Fruit fly (Drosophila melanogaster) whole organism, prepupa: ENCODE measurements around the gene RpL36A.

Experiments used
- Blimp-1 ChIP-seq: fragments of 200-800 bp; sonication (Bioruptor generic); optimal IDR thresholded peaks from 3 replicates; lab custom pipeline; 2017; ENCODE audit warnings: missing biosample characterization, missing genetic modification characterization, mild to moderate bottlenecking, moderate library complexity, missing genetic modification reagents
- CG11902 ChIP-seq: fragments of 200-800 bp; sonication (Bioruptor generic); optimal IDR thresholded peaks from 3 replicates; lab custom pipeline; 2016; ENCODE audit warnings: missing biosample characterization, missing genetic modification characterization
- CG15336 ChIP-seq: fragments of 200-800 bp; sonication (Bioruptor generic); IDR thresholded peaks from 2 replicates; pipeline ENCODE4 v1.3.6; 2022; ENCODE audit warnings: missing biosample characterization, missing genetic modification characterization
- CG1621 ChIP-seq: fragments of 200-800 bp; sonication (Bioruptor generic); optimal IDR thresholded peaks from 3 replicates; lab custom pipeline; 2018; ENCODE audit warnings: missing biosample characterization, mild to moderate bottlenecking, missing genetic modification characterization
- CG16779 ChIP-seq: fragments of 200-800 bp; sonication (Bioruptor generic); optimal IDR thresholded peaks from 3 replicates; lab custom pipeline; 2017; ENCODE audit warnings: missing biosample characterization, mild to moderate bottlenecking, missing genetic modification characterization
- CG3032 ChIP-seq: fragments of 200-800 bp; optimal IDR thresholded peaks from 2 replicates; lab custom pipeline; 2019; ENCODE audit warnings: missing biosample characterization, mild to moderate bottlenecking, missing genetic modification characterization, moderate library complexity
- CG31627 ChIP-seq: fragments of 200-800 bp; sonication (Bioruptor generic); optimal IDR thresholded peaks from 3 replicates; lab custom pipeline; 2016; ENCODE audit warnings: missing biosample characterization, missing genetic modification characterization
- CG32006 ChIP-seq: fragments of 200-800 bp; sonication (Bioruptor generic); optimal IDR thresholded peaks from 3 replicates; lab custom pipeline; 2017; ENCODE audit warnings: missing biosample characterization, mild to moderate bottlenecking, missing genetic modification characterization
- CG34406 ChIP-seq: fragments of 200-800 bp; sonication (Bioruptor generic); optimal IDR thresholded peaks from 3 replicates; lab custom pipeline; 2016; ENCODE audit warnings: missing biosample characterization, missing genetic modification characterization
- CG3919 ChIP-seq: fragments of 200-800 bp; sonication (Bioruptor generic); optimal IDR thresholded peaks from 3 replicates; lab custom pipeline; 2016; ENCODE audit warnings: missing biosample characterization, missing genetic modification characterization
- CG4318 ChIP-seq: fragments of 200-800 bp; sonication (Bioruptor generic); optimal IDR thresholded peaks from 3 replicates; lab custom pipeline; 2017; ENCODE audit warnings: missing biosample characterization, mild to moderate bottlenecking, missing genetic modification characterization
- CG6163 ChIP-seq: fragments of 200-800 bp; sonication (Bioruptor generic); IDR thresholded peaks from 3 replicates; pipeline ENCODE4 v1.3.6; 2022; ENCODE audit warnings: missing biosample characterization, missing genetic modification characterization
- CG6276 ChIP-seq: fragments of 200-800 bp; sonication (Bioruptor generic); optimal IDR thresholded peaks from 2 replicates; lab custom pipeline; 2017; ENCODE audit warnings: missing biosample characterization, mild to moderate bottlenecking, missing genetic modification characterization
- CG6808 ChIP-seq: fragments of 200-800 bp; sonication (Bioruptor generic); optimal IDR thresholded peaks from 3 replicates; lab custom pipeline; 2017; ENCODE audit warnings: missing biosample characterization, missing genetic modification characterization, mild to moderate bottlenecking, moderate library complexity, missing genetic modification reagents
- CG6854 ChIP-seq: fragments of 200-800 bp; sonication (Bioruptor generic); optimal IDR thresholded peaks from 2 replicates; lab custom pipeline; 2017; ENCODE audit warnings: missing biosample characterization, mild to moderate bottlenecking, missing genetic modification characterization
- CG8119 ChIP-seq: fragments of 200-800 bp; sonication (Bioruptor generic); IDR thresholded peaks from 3 replicates; pipeline ENCODE4 v1.3.6; 2022; ENCODE audit warnings: missing biosample characterization, missing genetic modification characterization
- CG8319 ChIP-seq: fragments of 200-800 bp; sonication (Bioruptor generic); optimal IDR thresholded peaks from 3 replicates; lab custom pipeline; 2016; ENCODE audit warnings: missing biosample characterization, missing genetic modification characterization
- CG9139 ChIP-seq: fragments of 200-800 bp; sonication (Bioruptor generic); optimal IDR thresholded peaks from 3 replicates; lab custom pipeline; 2017; ENCODE audit warnings: missing biosample characterization, mild to moderate bottlenecking, missing genetic modification characterization
- Eip78C ChIP-seq: fragments of 200-800 bp; sonication (Bioruptor generic); peaks from one replicate; lab custom pipeline; 2016; ENCODE audit warnings: missing biosample characterization, missing genetic modification characterization
- Eip93F ChIP-seq: fragments of 200-800 bp; sonication (Bioruptor generic); optimal IDR thresholded peaks from 2 replicates; lab custom pipeline; 2016; ENCODE audit warnings: missing biosample characterization, mild to moderate bottlenecking, missing genetic modification characterization
- Ets21C ChIP-seq: fragments of 200-800 bp; sonication (Bioruptor generic); optimal IDR thresholded peaks from 3 replicates; lab custom pipeline; 2016; ENCODE audit warnings: missing biosample characterization, missing genetic modification characterization
- Ets96B ChIP-seq: fragments of 200-800 bp; optimal IDR thresholded peaks from 2 replicates; lab custom pipeline; 2019; ENCODE audit warnings: missing biosample characterization, mild to moderate bottlenecking, missing genetic modification characterization, moderate library complexity
- Gug ChIP-seq: fragments of 200-800 bp; sonication (Bioruptor generic); IDR thresholded peaks from 2 replicates; pipeline ENCODE4 v1.3.6; 2022; ENCODE audit warnings: missing biosample characterization, missing genetic modification characterization
- Hr38 ChIP-seq: sonication (Bioruptor generic); optimal IDR thresholded peaks from 2 replicates; lab custom pipeline; 2016; ENCODE audit warnings: missing biosample characterization, missing genetic modification characterization
- Hr39 ChIP-seq: fragments of 200-800 bp; sonication (Bioruptor generic); optimal IDR thresholded peaks from 2 replicates; lab custom pipeline; 2016; ENCODE audit warnings: missing biosample characterization, missing genetic modification characterization
- Hr4 ChIP-seq: fragments of 200-800 bp; sonication (Bioruptor generic); optimal IDR thresholded peaks from 3 replicates; lab custom pipeline; 2016; ENCODE audit warnings: missing biosample characterization, missing genetic modification characterization
- Lpt ChIP-seq: fragments of 200-800 bp; sonication (Bioruptor generic); optimal IDR thresholded peaks from 3 replicates; lab custom pipeline; 2016; ENCODE audit warnings: missing biosample characterization, missing genetic modification characterization
- Sox14 ChIP-seq: fragments of 200-800 bp; sonication (Bioruptor generic); optimal IDR thresholded peaks from 3 replicates; lab custom pipeline; 2016; ENCODE audit warnings: missing biosample characterization, missing genetic modification characterization
- acj6 ChIP-seq: fragments of 200-800 bp; sonication (Bioruptor generic); optimal IDR thresholded peaks from 3 replicates; lab custom pipeline; 2016; ENCODE audit warnings: missing biosample characterization, missing genetic modification characterization
- cyc ChIP-seq: fragments of 200-800 bp; sonication (Bioruptor generic); optimal IDR thresholded peaks from 3 replicates; lab custom pipeline; 2016; ENCODE audit warnings: missing biosample characterization, missing genetic modification characterization
- dsx ChIP-seq: fragments of 200-800 bp; optimal IDR thresholded peaks from 3 replicates; lab custom pipeline; 2019; ENCODE audit warnings: missing biosample characterization, mild to moderate bottlenecking, missing genetic modification characterization, moderate library complexity; ENCODE audit not compliant: poor library complexity, severe bottlenecking
- eg ChIP-seq: fragments of 200-800 bp; sonication (Bioruptor generic); IDR thresholded peaks from 3 replicates; pipeline ENCODE4 v1.3.6; 2022; ENCODE audit warnings: missing biosample characterization, missing genetic modification characterization
- esn ChIP-seq: fragments of 200-800 bp; sonication (Bioruptor generic); optimal IDR thresholded peaks from 2 replicates; lab custom pipeline; 2016; ENCODE audit warnings: missing biosample characterization, mild to moderate bottlenecking, missing genetic modification characterization, moderate library complexity
- fd85E ChIP-seq: fragments of 200-800 bp; sonication (Bioruptor generic); optimal IDR thresholded peaks from 3 replicates; lab custom pipeline; 2016; ENCODE audit warnings: missing biosample characterization, missing genetic modification characterization
- fkh ChIP-seq: fragments of 200-800 bp; sonication (Bioruptor generic); optimal IDR thresholded peaks from 3 replicates; lab custom pipeline; 2017; ENCODE audit warnings: missing biosample characterization, mild to moderate bottlenecking, missing genetic modification characterization, moderate library complexity
- net ChIP-seq: fragments of 200-800 bp; sonication (Bioruptor generic); optimal IDR thresholded peaks from 3 replicates; lab custom pipeline; 2016; ENCODE audit warnings: missing biosample characterization, missing genetic modification characterization
- pdm3 ChIP-seq: fragments of 200-800 bp; sonication (Bioruptor generic); optimal IDR thresholded peaks from 3 replicates; lab custom pipeline; 2016; ENCODE audit warnings: missing biosample characterization, missing genetic modification characterization
- ss ChIP-seq, 2 experiments: fragments of 200-800 bp; sonication (Bioruptor generic); optimal IDR thresholded peaks; 2 replicates in 1 of 2; 3 replicates in 1 of 2; lab custom pipeline; 2017 to 2018; ENCODE audit warnings: mild to moderate bottlenecking in 2 of 2, missing biosample characterization in 2 of 2, missing genetic modification characterization in 2 of 2, moderate library complexity in 1 of 2
- svp ChIP-seq: fragments of 200-800 bp; sonication (Bioruptor generic); peaks from one replicate; lab custom pipeline; 2016; ENCODE audit warnings: missing biosample characterization, missing genetic modification characterization
- vri ChIP-seq: fragments of 200-800 bp; sonication (Bioruptor generic); optimal IDR thresholded peaks from 3 replicates; lab custom pipeline; 2016; ENCODE audit warnings: missing biosample characterization, mild to moderate bottlenecking, missing genetic modification characterization

RpL36A gene

dm6 chr2L:8024325-8024724 is 18.4 kb downstream of the RpL36A start:
- TF ChIP-seq svp (GFP tag; lab: Kevin White, UChicago), result no peak
- no peak for TF ChIP-seq Ets96B
- no peak for TF ChIP-seq fd85E (GFP tag; lab: Kevin White, UChicago)
- TF ChIP-seq net (GFP tag; lab: Kevin White, UChicago), result no peak
- no peak for TF ChIP-seq CG6808
- TF ChIP-seq CG8319, result no peak
- TF ChIP-seq cyc (GFP tag; lab: Kevin White, UChicago), result no peak
- TF ChIP-seq CG34406, result no peak
- no peak for TF ChIP-seq Hr38 (GFP tag; lab: Kevin White, UChicago)
- no peak for TF ChIP-seq CG6854 (GFP tag; lab: Kevin White, UChicago)
- TF ChIP-seq CG32006, result no peak
- TF ChIP-seq CG31627 (GFP tag; lab: Kevin White, UChicago), result no peak
- TF ChIP-seq CG11902 (GFP tag; lab: Kevin White, UChicago), result no peak

DNA sequence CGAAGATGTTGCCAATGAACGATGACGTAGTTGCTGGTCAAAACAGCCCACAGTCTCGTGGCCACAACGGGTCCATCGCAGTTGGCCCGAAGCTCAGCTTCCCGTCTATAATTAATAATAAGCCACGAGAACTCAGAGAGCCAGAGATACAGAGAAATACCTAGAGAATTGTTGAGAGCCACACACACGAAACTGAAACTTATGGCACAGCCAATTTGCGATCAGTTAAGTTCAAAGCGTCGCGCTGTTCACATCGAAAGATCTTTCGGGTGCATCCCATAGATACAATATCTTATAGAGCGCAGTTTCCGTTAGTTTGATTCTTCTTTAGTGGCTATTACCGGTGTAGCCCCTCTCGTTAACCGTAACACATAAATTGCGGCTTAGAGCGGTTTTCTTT is 30.2 kb downstream of the RpL36A start:
- TF ChIP-seq Eip78C (GFP tag; lab: Kevin White, UChicago) (peak; percentile 45), Lpt (GFP tag; lab: Kevin White, UChicago) (no peak)

DNA sequence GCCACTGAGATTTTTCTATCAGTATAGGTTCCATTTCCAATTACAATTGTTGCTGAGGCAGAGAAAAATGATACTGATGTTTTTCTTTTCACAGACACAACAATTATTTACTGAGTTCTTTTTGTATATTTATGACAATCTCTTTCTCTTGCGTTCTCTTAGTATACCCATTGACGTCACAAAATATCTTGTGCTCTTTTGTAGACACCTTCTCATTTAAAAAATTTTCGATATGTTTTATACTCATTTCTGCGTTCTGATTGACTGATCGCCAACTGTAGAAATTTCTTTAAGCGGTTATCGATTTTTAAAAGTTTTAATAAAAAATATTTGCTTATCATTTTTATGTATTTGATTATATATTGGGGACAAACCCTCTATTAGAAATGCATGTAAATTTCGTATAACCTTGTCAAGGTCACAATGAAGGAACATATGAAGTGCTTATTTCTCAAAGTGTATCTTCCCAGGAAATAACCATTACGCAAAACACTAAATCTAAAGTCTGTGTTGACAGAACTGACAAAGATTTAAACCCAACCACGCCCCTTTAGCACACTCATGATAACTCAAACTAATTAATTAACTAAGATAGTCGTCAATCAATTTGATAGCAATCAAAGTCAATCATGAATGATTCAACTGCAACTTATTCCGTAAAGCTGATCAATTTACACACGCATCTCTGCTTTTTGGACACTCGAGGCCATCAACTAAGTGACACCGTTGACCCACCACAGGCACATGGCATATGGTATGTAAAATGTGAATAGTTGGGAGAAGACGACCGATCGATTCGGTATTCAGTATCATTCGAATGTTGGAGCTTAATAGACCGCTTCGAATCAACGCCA is 31.9 kb downstream of the RpL36A start, which contains the start of the genes Glyat and Tg:
TSS of gene Glyat (minus strand) at position 51 of the 854 bp plus-strand sequence.
TSS of gene Tg (plus strand) at position 804 of the 854 bp plus-strand sequence.
- TF ChIP-seq Hr4, result no peak
- TF ChIP-seq Eip78C (GFP tag; lab: Kevin White, UChicago), result peak; percentile 14
- peak; percentile 23 for TF ChIP-seq fkh (GFP tag; lab: Kevin White, UChicago)
- peak; percentile 34; the same call in 1 of the 3 replicates for TF ChIP-seq eg (GFP tag; lab: Robert Waterston, UW)
- peak; percentile 5 for TF ChIP-seq dsx

DNA sequence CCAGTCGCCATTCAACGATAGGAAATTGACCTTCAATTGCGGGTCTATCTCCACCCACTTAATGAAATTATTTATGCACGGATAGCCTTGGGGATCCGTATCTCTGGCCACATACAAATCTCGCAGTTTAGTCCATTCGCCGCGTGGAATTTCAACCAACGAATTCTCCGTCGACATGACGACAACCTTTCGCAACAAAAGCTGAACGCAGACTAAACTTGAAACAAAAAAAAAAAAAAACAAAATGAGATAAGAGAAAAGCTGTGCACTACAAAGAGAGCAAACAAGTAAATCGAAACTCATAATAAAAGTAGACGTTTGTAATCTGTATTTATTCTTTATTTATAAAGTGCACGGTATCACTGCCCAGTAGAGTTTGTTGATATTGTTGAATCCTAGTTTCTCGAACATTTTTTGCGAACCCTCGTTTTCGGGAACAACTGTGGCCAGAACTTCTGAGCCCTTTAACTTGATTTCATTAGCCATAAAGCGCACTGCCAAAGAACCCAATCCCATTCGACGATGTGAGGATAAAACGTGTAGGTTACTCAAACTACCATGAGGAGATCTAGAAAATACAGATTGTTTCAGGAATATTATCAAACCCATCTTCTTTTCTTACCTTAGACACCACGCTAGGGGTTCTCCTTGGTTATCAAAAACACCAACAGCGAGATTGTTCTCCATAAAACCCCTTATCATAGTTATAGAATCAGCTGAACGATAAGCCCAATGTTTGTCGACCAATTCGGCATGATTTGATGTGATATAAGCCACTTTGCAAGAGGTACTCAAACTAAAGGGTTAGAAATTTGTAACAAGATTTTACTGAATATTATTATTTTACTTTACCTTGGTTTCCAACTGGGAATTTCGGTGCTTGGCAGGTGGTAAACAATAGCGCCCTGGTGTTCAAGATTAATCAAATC is 33.2 kb downstream of the RpL36A start, which contains the start of gene CG12560:
TSS of gene CG12560 (minus strand) at position 195 of the 929 bp plus-strand sequence.
- TF ChIP-seq vri (GFP tag; lab: Kevin White, UChicago) (peak; percentile 34), acj6 (GFP tag; lab: Kevin White, UChicago) (no peak), CG9139 (no peak), fd85E (GFP tag; lab: Kevin White, UChicago) (no peak), Sox14 (GFP tag; lab: Kevin White, UChicago) (peak; percentile 34), cyc (GFP tag; lab: Kevin White, UChicago) (no peak), Lpt (GFP tag; lab: Kevin White, UChicago) (peak; percentile 16), CG3032 (tag; lab: Kevin White, UChicago) (no peak), CG4318 (GFP tag; lab: Kevin White, UChicago) (no peak), CG15336 (peak; percentile 34; the same call in 1 of the 2 replicates), CG3919 (GFP tag; lab: Kevin White, UChicago) (no peak), Blimp-1 (GFP tag; lab: Kevin White, UChicago) (no peak), CG6163 (peak; percentile 59; the same call in 2 of the 3 replicates), Eip78C (GFP tag; lab: Kevin White, UChicago) (peak; percentile 60), CG1621 (tag; lab: Kevin White, UChicago) (peak; percentile 48), Gug (GFP tag; lab: Robert Waterston, UW) (no peak), ss (GFP tag; optimal IDR thresholded peaks at IDR 0.05; lab: Kevin White, UChicago) (peak; percentile 32 to 44), esn (GFP tag; lab: Kevin White, UChicago) (no peak), svp (GFP tag; lab: Kevin White, UChicago) (peak; percentile 67), Ets96B (peak; percentile 1), net (GFP tag; lab: Kevin White, UChicago) (peak; percentile 55), eg (GFP tag; lab: Robert Waterston, UW) (peak; percentile 79; the same call in 2 of the 3 replicates), CG16779 (peak; percentile 57), Hr38 (GFP tag; lab: Kevin White, UChicago) (no peak), pdm3 (GFP tag; lab: Kevin White, UChicago) (no peak), CG34406 (no peak), Eip93F (GFP tag; lab: Kevin White, UChicago) (no peak), Hr4 (no peak), Ets21C (GFP tag; lab: Kevin White, UChicago) (no peak), CG6276 (GFP tag; lab: Kevin White, UChicago) (peak; percentile 46), Hr39 (no peak), CG32006 (no peak), CG6808 (peak; percentile 18), CG8119 (peak; percentile 61; the same call in 2 of the 3 replicates)
